Worm (Caenorhabditis elegans) whole organism, early embryonic: Measurements from ENCODE around the gene pgm-2.

ENCODE experiments used
- B0310.2 ChIP-seq: sonication (generic microtip); optimal IDR thresholded peaks from 2 replicates; lab custom pipeline; 2016; ENCODE audit warnings: mild to moderate bottlenecking, missing genetic modification characterization, missing compliant biosample characterization
- F13C5.2 ChIP-seq: sonication (generic microtip); optimal IDR thresholded peaks from 2 replicates; lab custom pipeline; 2017; ENCODE audit warnings: mild to moderate bottlenecking, missing genetic modification characterization, inconsistent platforms, missing compliant biosample characterization
- aly-1 ChIP-seq: sonication (generic microtip); optimal IDR thresholded peaks from 2 replicates; lab custom pipeline; 2016; ENCODE audit warnings: missing genetic modification characterization, missing compliant biosample characterization
- ama-1 ChIP-seq: fragments of 150-350 bp; optimal IDR thresholded peaks from 2 replicates; lab custom pipeline; 2014
- ceh-13 ChIP-seq: fragments of 200-800 bp; sonication (Bioruptor generic); optimal IDR thresholded peaks from 2 replicates; lab custom pipeline; 2018; ENCODE audit warnings: mild to moderate bottlenecking, missing genetic modification characterization, missing compliant biosample characterization
- ceh-36 ChIP-seq: sonication (generic microtip); optimal IDR thresholded peaks from 2 replicates; lab custom pipeline; 2016; ENCODE audit warnings: missing genetic modification characterization, inconsistent platforms, missing compliant biosample characterization
- ets-7 ChIP-seq: sonication (generic microtip); optimal IDR thresholded peaks from 2 replicates; lab custom pipeline; 2016; ENCODE audit warnings: missing genotype, missing genetic modification characterization, missing compliant biosample characterization
- flt-1 ChIP-seq: fragments of 200-800 bp; sonication (Bioruptor generic); IDR thresholded peaks from 2 replicates; pipeline ENCODE4 v1.3.6; 2022; ENCODE audit warnings: missing genetic modification characterization, missing compliant biosample characterization
- hmbx-1 ChIP-seq: sonication (generic microtip); optimal IDR thresholded peaks from 2 replicates; lab custom pipeline; 2016; ENCODE audit warnings: mild to moderate bottlenecking, missing genetic modification characterization, missing compliant biosample characterization
- hmg-4 ChIP-seq: fragments of 200-800 bp; sonication (Bioruptor generic); optimal IDR thresholded peaks from 2 replicates; lab custom pipeline; 2018; ENCODE audit warnings: mild to moderate bottlenecking, missing genetic modification characterization, missing compliant biosample characterization
- hnd-1 ChIP-seq: sonication (generic microtip); optimal IDR thresholded peaks from 2 replicates; lab custom pipeline; 2016; ENCODE audit warnings: missing genetic modification characterization, missing compliant biosample characterization
- pes-1 ChIP-seq: fragments of 200-800 bp; sonication (Bioruptor generic); IDR thresholded peaks from 2 replicates; pipeline ENCODE4 v1.3.6; 2022; ENCODE audit warnings: missing genetic modification reagents, missing genetic modification characterization, missing compliant biosample characterization
- scrt-1 ChIP-seq: fragments of 200-800 bp; sonication (Bioruptor generic); IDR thresholded peaks from 2 replicates; pipeline ENCODE4 v1.3.6; 2022; ENCODE audit warnings: missing genetic modification characterization, missing compliant biosample characterization
- sea-1 ChIP-seq: fragments of 200-800 bp; sonication (Bioruptor generic); conservative IDR thresholded peaks from 2 replicates; pipeline ENCODE4 v1.3.6; 2022; ENCODE audit warnings: missing genetic modification characterization, missing compliant biosample characterization
- tbx-11 ChIP-seq: fragments of 200-800 bp; sonication (Bioruptor generic); IDR thresholded peaks from 2 replicates; pipeline ENCODE4 v1.3.6; 2022; ENCODE audit warnings: missing genetic modification characterization, missing compliant biosample characterization
- tbx-37 ChIP-seq: fragments of 200-800 bp; sonication (Bioruptor generic); conservative IDR thresholded peaks from 2 replicates; pipeline ENCODE4 v1.3.6; 2022; ENCODE audit warnings: missing genetic modification reagents, missing genetic modification characterization, missing compliant biosample characterization
- tra-4 ChIP-seq: sonication (generic microtip); optimal IDR thresholded peaks from 2 replicates; lab custom pipeline; 2017; ENCODE audit warnings: missing genetic modification characterization, missing compliant biosample characterization

The pgm-2 gene

DNA sequence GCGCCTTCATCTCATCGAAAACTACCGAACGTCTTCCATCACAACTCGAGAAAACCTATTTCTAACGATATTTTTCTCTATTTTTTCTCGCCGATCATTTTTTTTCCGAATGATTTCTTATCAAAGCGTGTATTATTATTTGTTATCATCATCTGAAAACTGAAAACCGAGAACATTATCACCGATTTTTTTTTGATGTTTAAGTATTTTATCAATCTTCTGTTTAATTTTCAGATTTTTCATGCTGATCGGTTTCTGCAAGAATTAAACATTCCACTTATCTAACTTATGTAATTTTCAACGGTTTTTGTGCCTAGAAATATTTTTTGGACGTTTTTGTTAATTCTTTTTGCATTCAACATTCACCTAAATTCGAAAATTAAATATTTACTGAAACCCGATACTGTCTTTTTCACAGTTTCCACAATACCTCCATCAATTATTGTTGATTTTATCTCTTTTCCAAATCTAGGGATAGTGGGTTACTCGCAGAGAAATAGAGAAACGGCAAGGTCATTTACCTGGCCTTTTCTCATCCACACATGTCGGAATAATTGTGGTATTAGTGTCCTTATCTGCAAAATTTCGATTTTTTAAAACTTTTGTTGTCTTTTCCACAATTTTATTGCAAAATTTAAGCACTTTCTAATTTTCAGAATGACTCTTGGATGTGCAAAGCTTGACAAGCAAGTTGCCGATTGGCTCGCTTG is at the start of gene pgm-2:
Gene pgm-2 (plus strand): TSS at position 657 of the 710 bp plus-strand sequence.
- TF ChIP-seq scrt-1 (GFP tag; lab: Robert Waterston, UW): no peak
- TF ChIP-seq sea-1: no peak
- no peak for TF ChIP-seq tbx-11 (GFP tag; lab: Robert Waterston, UW)
- no peak for TF ChIP-seq hmbx-1
- peak; percentile 46 for TF ChIP-seq tra-4
- no peak for TF ChIP-seq hnd-1 (tag; lab: Kevin White, UChicago)
- no peak for TF ChIP-seq ceh-36
- no peak for TF ChIP-seq tbx-37 (GFP tag; lab: Robert Waterston, UW)
- TF ChIP-seq ama-1 (lab: Kevin White, UChicago): peak; percentile 32
- no peak for TF ChIP-seq F13C5.2 (tag; lab: Kevin White, UChicago)
- TF ChIP-seq flt-1 (GFP tag; lab: Robert Waterston, UW): no peak
- peak; percentile 12 for TF ChIP-seq aly-1 (tag; lab: Kevin White, UChicago)
- no peak for TF ChIP-seq ets-7 (tag; lab: Kevin White, UChicago)
- no peak for TF ChIP-seq ceh-13 (GFP tag; lab: Kevin White, UChicago)
- TF ChIP-seq pes-1 (GFP tag; lab: Robert Waterston, UW): no peak
- no peak for TF ChIP-seq B0310.2 (tag; lab: Kevin White, UChicago)
- no peak for TF ChIP-seq hmg-4

DNA sequence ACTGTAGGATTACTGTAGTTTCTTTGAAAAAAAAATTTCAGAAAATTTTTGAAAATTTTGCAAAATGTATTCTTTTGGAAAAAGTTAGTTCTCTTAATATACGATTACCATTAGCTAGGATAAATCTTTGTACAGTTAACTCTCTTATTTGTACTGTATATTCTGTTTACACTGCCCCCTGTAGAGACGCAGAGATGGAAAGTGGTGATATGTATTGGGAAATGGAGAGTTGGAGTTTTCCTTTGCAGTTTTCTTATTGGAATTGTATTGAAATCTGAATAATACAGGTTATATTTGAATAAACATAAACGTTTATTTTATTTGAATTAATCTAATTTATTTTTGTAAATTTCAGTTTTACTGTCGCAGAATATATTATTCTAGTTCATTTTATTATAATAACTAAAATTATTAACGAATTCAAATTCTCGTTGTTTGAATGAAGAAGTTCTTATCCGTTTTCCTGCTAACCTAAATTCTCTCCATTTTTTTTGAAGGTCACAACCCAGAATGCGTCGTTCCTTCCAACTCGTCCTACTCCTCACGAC is 44.9 kb upstream of the pgm-2 start, which contains the start of gene F56A8.9:
Gene F56A8.9 (plus strand): TSS at position 498 of the 548 bp plus-strand sequence.
- TF ChIP-seq ceh-36 (no peak), scrt-1 (GFP tag; lab: Robert Waterston, UW) (no peak), F13C5.2 (tag; lab: Kevin White, UChicago) (no peak), hmg-4 (no peak), sea-1 (no peak), tbx-37 (GFP tag; lab: Robert Waterston, UW) (no peak), tra-4 (no peak), flt-1 (GFP tag; lab: Robert Waterston, UW) (no peak), ceh-13 (GFP tag; lab: Kevin White, UChicago) (no peak), ama-1 (lab: Kevin White, UChicago) (no peak), B0310.2 (tag; lab: Kevin White, UChicago) (no peak), hmbx-1 (no peak), hnd-1 (tag; lab: Kevin White, UChicago) (no peak)

DNA sequence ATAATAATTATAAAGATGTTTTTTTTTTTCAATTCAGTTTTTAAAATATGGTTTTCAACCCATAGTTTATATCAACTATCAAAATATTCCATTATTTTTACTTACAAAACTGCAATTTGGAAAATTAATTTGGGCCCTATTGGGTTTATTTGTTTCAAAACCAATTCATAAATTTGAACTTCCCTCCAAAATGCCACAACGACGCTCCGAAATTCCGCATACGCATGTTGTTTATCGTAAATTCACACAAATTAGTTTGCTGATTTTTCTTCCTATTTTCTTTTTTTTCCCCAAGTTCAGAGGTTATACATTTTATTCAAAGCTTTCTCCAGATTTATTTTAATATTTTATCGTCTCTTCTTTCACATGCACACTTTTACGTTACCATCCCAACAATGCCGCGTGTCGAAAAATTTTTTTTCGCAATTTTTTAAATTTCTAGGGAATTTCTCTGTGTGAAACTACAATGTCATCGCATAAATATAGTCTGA is 42.7 kb upstream of the pgm-2 start, which contains the start of gene F56A8.3:
Gene F56A8.3 (plus strand): TSS at position 441 of the 491 bp plus-strand sequence.
- TF ChIP-seq flt-1 (GFP tag; lab: Robert Waterston, UW) (no peak), F13C5.2 (tag; lab: Kevin White, UChicago) (peak; percentile 39), scrt-1 (GFP tag; lab: Robert Waterston, UW) (no peak)

DNA sequence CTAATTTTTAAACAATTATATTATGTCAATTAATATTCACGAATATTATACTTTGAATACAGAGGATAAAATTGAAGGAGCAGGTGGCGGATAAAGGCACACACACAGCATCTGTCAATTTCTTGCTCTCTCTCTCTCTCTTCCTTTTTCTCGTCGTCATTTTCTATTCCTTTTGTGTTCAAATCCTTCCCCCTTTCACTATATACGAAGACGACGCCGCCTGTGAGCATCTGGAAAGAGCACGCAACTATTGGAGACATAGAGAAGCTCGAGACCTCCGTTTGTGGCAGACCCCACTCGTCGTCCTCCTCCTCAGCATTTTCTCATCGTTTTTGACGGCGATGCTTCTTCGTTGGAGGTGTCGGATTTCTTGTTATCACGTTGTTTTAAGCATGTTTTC is 41.0 kb upstream of the pgm-2 start:
- TF ChIP-seq hmg-4 (peak; percentile 30), tra-4 (no peak)

DNA sequence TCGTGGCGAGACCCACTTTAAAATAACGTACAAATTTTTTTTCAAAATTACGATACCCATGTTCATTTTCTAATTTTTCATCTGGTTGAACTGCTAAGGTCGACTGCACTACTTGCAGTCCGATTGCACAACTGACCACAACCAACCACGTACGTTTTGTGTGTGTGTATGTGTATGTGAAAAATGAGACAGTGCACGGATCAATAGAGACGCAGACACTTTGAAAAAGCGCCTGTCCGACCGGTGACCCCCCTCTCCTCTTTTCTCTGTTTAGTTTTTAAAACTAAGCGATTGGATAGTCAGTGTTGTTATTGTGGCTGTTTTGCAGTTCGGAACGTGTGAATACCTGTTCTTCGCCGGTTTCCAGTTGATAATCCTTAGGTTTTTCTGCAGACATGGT is 40.4 kb upstream of the pgm-2 start:
- TF ChIP-seq B0310.2 (tag; lab: Kevin White, UChicago): no peak
- TF ChIP-seq pes-1 (GFP tag; lab: Robert Waterston, UW): 0 out of 2 replicates have a peak, but pooled peaks have one; percentile 25

DNA sequence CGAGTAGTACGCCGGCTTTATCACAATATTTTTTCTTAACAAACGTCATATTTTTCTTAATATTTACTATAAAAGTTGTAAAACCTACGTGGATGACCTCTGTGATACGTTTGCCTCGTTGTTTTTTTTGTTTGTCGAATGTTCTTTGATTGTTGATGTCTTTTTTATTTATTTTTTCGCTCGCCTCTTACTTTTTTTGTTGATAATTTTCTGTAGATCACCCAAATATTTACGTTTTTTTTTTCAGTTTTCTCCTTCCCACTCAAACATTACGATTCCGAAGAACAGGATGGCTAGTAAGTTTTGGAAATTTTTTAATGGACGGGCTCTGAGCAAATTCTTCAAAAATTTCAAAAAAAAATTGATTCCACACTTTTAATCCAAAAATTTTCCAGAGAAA is 38.8 kb upstream of the pgm-2 start:
- TF ChIP-seq ceh-36 (no peak), tra-4 (no peak), tbx-37 (GFP tag; lab: Robert Waterston, UW) (no peak), scrt-1 (GFP tag; lab: Robert Waterston, UW) (no peak), ama-1 (lab: Kevin White, UChicago) (no peak), hmbx-1 (no peak), hmg-4 (no peak), ceh-13 (GFP tag; lab: Kevin White, UChicago) (no peak), tbx-11 (GFP tag; lab: Robert Waterston, UW) (no peak), sea-1 (no peak), pes-1 (GFP tag; lab: Robert Waterston, UW) (no peak), F13C5.2 (tag; lab: Kevin White, UChicago) (no peak), flt-1 (GFP tag; lab: Robert Waterston, UW) (no peak), aly-1 (tag; lab: Kevin White, UChicago) (no peak), hnd-1 (tag; lab: Kevin White, UChicago) (no peak), B0310.2 (tag; lab: Kevin White, UChicago) (no peak)

DNA sequence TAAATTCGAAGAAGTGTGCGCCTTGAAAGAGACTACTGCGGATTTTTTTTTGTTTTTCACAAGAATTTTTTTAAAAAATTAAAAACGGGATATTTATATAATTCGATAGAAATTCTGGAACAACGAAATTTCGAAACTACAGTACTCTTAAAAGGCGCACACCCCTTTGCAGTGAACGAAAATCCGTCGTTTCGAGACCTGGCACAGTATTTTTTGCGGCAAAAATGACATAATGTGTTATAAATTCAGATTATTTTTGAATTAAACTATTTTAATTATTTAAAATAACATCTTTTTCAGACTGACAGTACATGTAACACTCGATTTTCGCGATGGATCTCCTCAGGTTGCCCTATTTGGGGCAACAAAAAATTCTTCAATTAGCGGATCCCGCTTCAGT is 36.2 kb upstream of the pgm-2 start, which contains the start of gene F56A8.4:
Gene F56A8.4 (plus strand): TSS at position 301 of the 400 bp plus-strand sequence.
- TF ChIP-seq B0310.2 (tag; lab: Kevin White, UChicago) (no peak), flt-1 (GFP tag; lab: Robert Waterston, UW) (no peak), tbx-11 (GFP tag; lab: Robert Waterston, UW) (no peak), pes-1 (GFP tag; lab: Robert Waterston, UW) (no peak), ama-1 (lab: Kevin White, UChicago) (no peak), ceh-36 (no peak)

DNA sequence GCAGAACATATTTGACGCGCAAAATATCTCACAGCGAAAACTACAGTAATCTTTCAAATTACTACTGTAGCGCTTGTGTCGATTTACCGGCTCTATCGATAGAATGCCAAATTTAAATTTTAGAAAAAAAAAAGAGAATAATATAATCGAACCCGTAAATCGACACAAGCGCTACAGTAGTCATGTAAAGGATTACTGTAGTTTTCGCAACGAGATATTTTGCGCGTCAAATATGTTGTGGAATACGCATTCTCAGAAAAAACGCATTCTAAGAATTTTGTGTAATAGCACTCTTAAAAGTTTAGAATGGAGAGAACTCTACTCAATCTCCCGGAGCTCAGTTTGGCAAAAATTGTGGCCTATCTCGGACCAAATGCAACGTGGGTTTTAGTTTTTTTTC is 33.6 kb upstream of the pgm-2 start, which contains the start of gene F56A8.5:
Gene F56A8.5 (plus strand): TSS at position 301 of the 400 bp plus-strand sequence.
- TF ChIP-seq flt-1 (GFP tag; lab: Robert Waterston, UW) (no peak), ceh-36 (no peak), ceh-13 (GFP tag; lab: Kevin White, UChicago) (no peak), sea-1 (no peak), scrt-1 (GFP tag; lab: Robert Waterston, UW) (no peak), hnd-1 (tag; lab: Kevin White, UChicago) (no peak), F13C5.2 (tag; lab: Kevin White, UChicago) (no peak), ets-7 (tag; lab: Kevin White, UChicago) (no peak), aly-1 (tag; lab: Kevin White, UChicago) (no peak), hmg-4 (no peak), hmbx-1 (no peak), tbx-11 (GFP tag; lab: Robert Waterston, UW) (no peak), tra-4 (no peak), B0310.2 (tag; lab: Kevin White, UChicago) (no peak), pes-1 (GFP tag; lab: Robert Waterston, UW) (no peak), tbx-37 (GFP tag; lab: Robert Waterston, UW) (no peak), ama-1 (lab: Kevin White, UChicago) (no peak)
